Worm (Caenorhabditis elegans) whole organism, L2 larva: Measurements from ENCODE around the gene H21P03.10.

Experiments
- C34F6.9 ChIP-seq: fragments of 150-350 bp; optimal IDR thresholded peaks from 2 replicates; lab custom pipeline; 2014; ENCODE audit warnings: missing biosample characterization, missing genetic modification characterization
- F13H6.1 ChIP-seq: sonication (generic microtip); optimal IDR thresholded peaks from 2 replicates; lab custom pipeline; 2016; ENCODE audit warnings: missing genetic modification characterization, missing compliant biosample characterization
- R02D3.7 ChIP-seq: fragments of 150-350 bp; optimal IDR thresholded peaks from 2 replicates; lab custom pipeline; 2014; ENCODE audit warnings: missing biosample characterization, missing genetic modification characterization
- Y55F3AM.14 ChIP-seq: fragments of 200-800 bp; sonication (Bioruptor generic); optimal IDR thresholded peaks from 2 replicates; lab custom pipeline; 2018; ENCODE audit warnings: mild to moderate bottlenecking, missing genetic modification characterization, missing compliant biosample characterization
- ZK546.5 ChIP-seq: sonication (generic microtip); optimal IDR thresholded peaks from 2 replicates; lab custom pipeline; 2017; ENCODE audit warnings: missing biosample characterization, missing genetic modification characterization
- alr-1 ChIP-seq: fragments of 150-350 bp; optimal IDR thresholded peaks from 2 replicates; lab custom pipeline; 2014; ENCODE audit warnings: missing biosample characterization, missing genetic modification characterization
- aly-2 ChIP-seq: fragments of 150-350 bp; optimal IDR thresholded peaks from 2 replicates; lab custom pipeline; 2014; ENCODE audit warnings: missing biosample characterization, missing genetic modification characterization
- ama-1 ChIP-seq: fragments of 150-350 bp; optimal IDR thresholded peaks from 2 replicates; lab custom pipeline; 2018; ENCODE audit warnings: inconsistent platforms
- blmp-1 ChIP-seq: sonication (generic microtip); optimal IDR thresholded peaks from 2 replicates; lab custom pipeline; 2017; ENCODE audit warnings: missing genetic modification characterization, mild to moderate bottlenecking, missing compliant biosample characterization, antibody characterized with exemption, moderate library complexity; ENCODE audit not compliant: insufficient read depth
- ceh-16 ChIP-seq: fragments of 150-350 bp; optimal IDR thresholded peaks from 2 replicates; lab custom pipeline; 2014; ENCODE audit warnings: missing biosample characterization, missing genetic modification characterization
- ceh-82 ChIP-seq: fragments of 150-350 bp; optimal IDR thresholded peaks from 2 replicates; lab custom pipeline; 2014; ENCODE audit warnings: missing biosample characterization, missing genetic modification characterization
- crh-2 ChIP-seq: sonication (generic microtip); optimal IDR thresholded peaks from 2 replicates; lab custom pipeline; 2017; ENCODE audit warnings: missing biosample characterization, missing genetic modification characterization
- dmd-4 ChIP-seq: sonication (generic microtip); optimal IDR thresholded peaks from 2 replicates; lab custom pipeline; 2017; ENCODE audit warnings: missing biosample characterization, missing genetic modification characterization
- egl-27 ChIP-seq: sonication (generic microtip); optimal IDR thresholded peaks from 3 replicates; lab custom pipeline; 2017; ENCODE audit warnings: missing biosample characterization, missing genetic modification reagents, missing genetic modification characterization
- elt-1 ChIP-seq: fragments of 150-350 bp; optimal IDR thresholded peaks from 2 replicates; lab custom pipeline; 2014; ENCODE audit warnings: missing biosample characterization, missing genetic modification characterization
- elt-3 ChIP-seq: sonication (generic microtip); optimal IDR thresholded peaks from 2 replicates; lab custom pipeline; 2017; ENCODE audit warnings: missing biosample characterization, missing genetic modification characterization
- fos-1 ChIP-seq: fragments of 150-350 bp; optimal IDR thresholded peaks from 2 replicates; lab custom pipeline; 2014; ENCODE audit warnings: missing biosample characterization, missing genetic modification characterization
- gmeb-1 ChIP-seq: fragments of 150-350 bp; optimal IDR thresholded peaks from 2 replicates; lab custom pipeline; 2014; ENCODE audit warnings: missing biosample characterization, missing genetic modification characterization
- lin-11 ChIP-seq: fragments of 150-350 bp; sonication (generic microtip); optimal IDR thresholded peaks from 2 replicates; lab custom pipeline; 2014; ENCODE audit warnings: missing biosample characterization, missing genetic modification characterization, inconsistent platforms, mixed read lengths
- lin-13 ChIP-seq: fragments of 150-350 bp; optimal IDR thresholded peaks from 2 replicates; lab custom pipeline; 2014; ENCODE audit warnings: missing biosample characterization, missing genetic modification reagents, missing genetic modification characterization
- lin-39 ChIP-seq: fragments of 150-350 bp; optimal IDR thresholded peaks from 2 replicates; lab custom pipeline; 2014; ENCODE audit warnings: missing biosample characterization, missing genetic modification reagents, missing genetic modification characterization
- lsy-2 ChIP-seq, 2 experiments: fragments of 150-350 bp in 1 of 2; sonication (generic microtip) in 1 of 2; optimal IDR thresholded peaks; 2 replicates each; lab custom pipeline; 2014 to 2017; ENCODE audit warnings: missing biosample characterization in 2 of 2, missing genetic modification characterization in 2 of 2
- mab-5 ChIP-seq: fragments of 150-350 bp; optimal IDR thresholded peaks from 2 replicates; lab custom pipeline; 2014; ENCODE audit warnings: missing biosample characterization, missing genetic modification characterization
- mbf-1 ChIP-seq: sonication (generic microtip); optimal IDR thresholded peaks from 2 replicates; lab custom pipeline; 2017; ENCODE audit warnings: missing biosample characterization, missing genetic modification characterization
- mdl-1 ChIP-seq, 2 experiments: fragments of 150-350 bp in 1 of 2; sonication (generic microtip) in 1 of 2; optimal IDR thresholded peaks; 2 replicates each; lab custom pipeline; 2017; ENCODE audit warnings: missing biosample characterization in 2 of 2, missing genetic modification characterization in 2 of 2
- nhr-10 ChIP-seq: sonication (generic microtip); optimal IDR thresholded peaks from 2 replicates; lab custom pipeline; 2017; ENCODE audit warnings: missing biosample characterization, missing genetic modification characterization
- nhr-11 ChIP-seq: fragments of 150-350 bp; optimal IDR thresholded peaks from 2 replicates; lab custom pipeline; 2014; ENCODE audit warnings: missing biosample characterization, missing genetic modification characterization
- nhr-12 ChIP-seq: fragments of 150-350 bp; optimal IDR thresholded peaks from 2 replicates; lab custom pipeline; 2014; ENCODE audit warnings: missing biosample characterization, missing genetic modification characterization
- nhr-129 ChIP-seq: fragments of 150-350 bp; optimal IDR thresholded peaks from 2 replicates; lab custom pipeline; 2014; ENCODE audit warnings: missing biosample characterization, missing genetic modification characterization
- nhr-21 ChIP-seq: fragments of 150-350 bp; optimal IDR thresholded peaks from 2 replicates; lab custom pipeline; 2014; ENCODE audit warnings: missing biosample characterization, missing genetic modification characterization
- nhr-23 ChIP-seq: fragments of 150-350 bp; optimal IDR thresholded peaks from 2 replicates; lab custom pipeline; 2014; ENCODE audit warnings: missing biosample characterization, missing genetic modification reagents, missing genetic modification characterization
- nhr-237 ChIP-seq: fragments of 150-350 bp; optimal IDR thresholded peaks from 2 replicates; lab custom pipeline; 2014; ENCODE audit warnings: missing biosample characterization, missing genetic modification characterization
- nhr-25 ChIP-seq: fragments of 150-350 bp; sonication (generic microtip); optimal IDR thresholded peaks from 3 replicates; lab custom pipeline; 2014; ENCODE audit warnings: missing biosample characterization, missing genetic modification characterization
- nhr-6 ChIP-seq: fragments of 150-350 bp; optimal IDR thresholded peaks from 2 replicates; lab custom pipeline; 2014; ENCODE audit warnings: missing biosample characterization, missing genetic modification characterization
- nhr-77 ChIP-seq: fragments of 150-350 bp; optimal IDR thresholded peaks from 2 replicates; lab custom pipeline; 2014; ENCODE audit warnings: missing biosample characterization, missing genetic modification characterization
- peb-1 ChIP-seq: fragments of 150-350 bp; optimal IDR thresholded peaks from 2 replicates; lab custom pipeline; 2014; ENCODE audit warnings: missing biosample characterization, missing genetic modification characterization
- sem-4 ChIP-seq: fragments of 150-350 bp; optimal IDR thresholded peaks from 2 replicates; lab custom pipeline; 2014; ENCODE audit warnings: missing biosample characterization, missing genetic modification reagents, missing genetic modification characterization
- skn-1 ChIP-seq: sonication (generic microtip); optimal IDR thresholded peaks from 2 replicates; lab custom pipeline; 2017; ENCODE audit warnings: missing biosample characterization, missing genetic modification characterization
- sma-3 ChIP-seq: sonication (generic microtip); optimal IDR thresholded peaks from 2 replicates; lab custom pipeline; 2016; ENCODE audit warnings: missing genetic modification reagents, missing genetic modification characterization, missing compliant biosample characterization
- sma-9 ChIP-seq, 2 experiments: fragments of 150-350 bp in 1 of 2; sonication (generic microtip) in 1 of 2; optimal IDR thresholded peaks; 2 replicates each; lab custom pipeline; 2014 to 2016; ENCODE audit warnings: missing genetic modification characterization in 2 of 2, mild to moderate bottlenecking in 1 of 2, missing biosample characterization in 1 of 2, missing compliant biosample characterization in 1 of 2, missing genetic modification reagents in 1 of 2, moderate library complexity in 1 of 2
- snpc-4 ChIP-seq: fragments of 150-350 bp; optimal IDR thresholded peaks from 2 replicates; lab custom pipeline; 2014; ENCODE audit warnings: missing biosample characterization, missing genetic modification characterization
- unc-39 ChIP-seq: fragments of 150-350 bp; optimal IDR thresholded peaks from 2 replicates; lab custom pipeline; 2014; ENCODE audit warnings: missing biosample characterization, missing genetic modification characterization
- unc-55 ChIP-seq: fragments of 150-350 bp; sonication (generic microtip); optimal IDR thresholded peaks from 3 replicates; lab custom pipeline; 2014; ENCODE audit warnings: missing biosample characterization, missing genetic modification reagents, missing genetic modification characterization
- unc-62 ChIP-seq: fragments of 150-350 bp; optimal IDR thresholded peaks from 2 replicates; lab custom pipeline; 2014; ENCODE audit warnings: missing biosample characterization, missing genetic modification reagents, missing genetic modification characterization
- zag-1 ChIP-seq: fragments of 150-350 bp; optimal IDR thresholded peaks from 2 replicates; lab custom pipeline; 2014; ENCODE audit warnings: missing biosample characterization, missing genetic modification characterization
- ztf-1 ChIP-seq: fragments of 200-800 bp; sonication (Bioruptor generic); conservative IDR thresholded peaks from 2 replicates; pipeline ENCODE4 v1.3.6; 2022; ENCODE audit warnings: missing genetic modification characterization, missing compliant biosample characterization
- ztf-11 ChIP-seq: sonication (generic microtip); optimal IDR thresholded peaks from 2 replicates; lab custom pipeline; 2017; ENCODE audit warnings: missing biosample characterization, missing genetic modification characterization
- ztf-4 ChIP-seq: fragments of 150-350 bp; optimal IDR thresholded peaks from 2 replicates; lab custom pipeline; 2014; ENCODE audit warnings: missing biosample characterization, missing genetic modification characterization

H21P03.10 gene

DNA sequence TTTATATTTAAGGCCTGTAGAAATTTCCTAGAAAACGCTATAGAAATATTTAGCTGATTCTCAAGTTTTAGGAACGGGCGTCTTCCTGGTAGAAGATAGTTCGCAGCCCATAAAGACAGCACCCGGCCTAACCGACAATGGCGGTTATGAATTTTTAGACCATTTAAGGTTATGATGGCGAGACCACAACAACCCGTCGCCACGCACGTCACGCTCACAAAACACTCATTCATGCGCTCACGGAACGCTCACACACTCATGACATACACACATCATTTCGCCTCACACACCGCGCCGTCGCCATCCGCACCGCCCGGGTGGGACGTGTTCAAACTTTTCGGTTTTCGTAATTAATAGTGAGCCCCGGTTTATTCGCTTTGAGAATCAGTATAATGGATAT, 23.2 kb downstream of the H21P03.10 start:
- TF ChIP-seq aly-2 (tag; lab: Kevin White, UChicago) = no peak
- TF ChIP-seq dmd-4 = no peak
- no peak for TF ChIP-seq nhr-11 (tag; lab: Kevin White, UChicago)
- no peak for TF ChIP-seq ztf-11 (tag; lab: Kevin White, UChicago)
- TF ChIP-seq lin-39 (tag; lab: Kevin White, UChicago) = no peak
- TF ChIP-seq nhr-10 (tag; lab: Kevin White, UChicago) = no peak
- no peak for TF ChIP-seq F13H6.1 (tag; lab: Kevin White, UChicago)
- no peak for TF ChIP-seq C34F6.9
- TF ChIP-seq alr-1 = no peak
- TF ChIP-seq nhr-23 (tag; lab: Kevin White, UChicago) = no peak

- peak; percentile 18 for TF ChIP-seq nhr-25
- no peak for TF ChIP-seq mbf-1
- TF ChIP-seq lin-39 (tag; lab: Kevin White, UChicago) = no peak
- TF ChIP-seq gmeb-1 (tag; lab: Kevin White, UChicago) = no peak
- TF ChIP-seq aly-2 (tag; lab: Kevin White, UChicago) = no peak
- peak; percentile 37 for TF ChIP-seq sma-9 (GFP tag; optimal IDR thresholded peaks at IDR 0.05; lab: Kevin White, UChicago)
- no peak for TF ChIP-seq sma-9 (tag; optimal IDR thresholded peaks at IDR 0.05; lab: Kevin White, UChicago)
- no peak for TF ChIP-seq peb-1 (tag; lab: Kevin White, UChicago)
- TF ChIP-seq egl-27 = peak; percentile 1
- TF ChIP-seq nhr-237 (tag; lab: Kevin White, UChicago) = no peak
- TF ChIP-seq ZK546.5 (tag; lab: Kevin White, UChicago) = no peak
- TF ChIP-seq nhr-129 (tag; lab: Kevin White, UChicago) = peak; percentile 82
- TF ChIP-seq ztf-11 (tag; lab: Kevin White, UChicago) = no peak
- TF ChIP-seq mab-5 = peak; percentile 53
- peak in 1 of 2 experiments; percentile 29 for TF ChIP-seq mdl-1 (tag; optimal IDR thresholded peaks at IDR 0.05; lab: Kevin White, UChicago)
- TF ChIP-seq nhr-11 (tag; lab: Kevin White, UChicago) = no peak
- no peak for TF ChIP-seq unc-39 (tag; lab: Kevin White, UChicago)
- TF ChIP-seq unc-55 (GFP tag; lab: Kevin White, UChicago) = peak; percentile 80
- TF ChIP-seq snpc-4 (tag; lab: Kevin White, UChicago) = peak; percentile 69
- TF ChIP-seq lsy-2 (tag; optimal IDR thresholded peaks at IDR 0.05; lab: Kevin White, UChicago) = peak; percentile 27 to 75
- no peak for TF ChIP-seq skn-1
- no peak for TF ChIP-seq unc-62 (GFP tag; lab: Kevin White, UChicago)
- TF ChIP-seq sem-4 (tag; lab: Kevin White, UChicago) = peak; percentile 74
- no peak for TF ChIP-seq elt-3
- TF ChIP-seq ama-1 (lab: Kevin White, UChicago) = peak; percentile 26
- peak; percentile 57 for TF ChIP-seq crh-2 (tag; lab: Kevin White, UChicago)
- peak; percentile 30 for TF ChIP-seq nhr-21
- TF ChIP-seq ztf-4 (tag; lab: Kevin White, UChicago) = peak; percentile 13
- TF ChIP-seq blmp-1 (tag; lab: Kevin White, UChicago) = no peak
- TF ChIP-seq nhr-6 (tag; lab: Kevin White, UChicago) = no peak
- no peak for TF ChIP-seq ceh-16
- TF ChIP-seq C34F6.9 = peak; percentile 77
- TF ChIP-seq R02D3.7 (tag; lab: Kevin White, UChicago) = no peak
- no peak for TF ChIP-seq dmd-4
- no peak for TF ChIP-seq nhr-77 (tag; lab: Kevin White, UChicago)
- no peak for TF ChIP-seq nhr-23 (tag; lab: Kevin White, UChicago)
- no peak for TF ChIP-seq elt-1 (tag; lab: Kevin White, UChicago)
- TF ChIP-seq ceh-82 (tag; lab: Kevin White, UChicago) = peak; percentile 61
- peak; percentile 8 for TF ChIP-seq sma-3 (GFP tag; lab: Kevin White, UChicago)
- TF ChIP-seq nhr-12 (tag; lab: Kevin White, UChicago) = no peak
- peak; percentile 67 for TF ChIP-seq zag-1 (tag; lab: Kevin White, UChicago)
- no peak for TF ChIP-seq alr-1
- peak; percentile 73 for TF ChIP-seq lin-13 (GFP tag; lab: Kevin White, UChicago)
- peak; percentile 74 for TF ChIP-seq lin-11 (tag; lab: Kevin White, UChicago)
- peak; percentile 64 for TF ChIP-seq F13H6.1 (tag; lab: Kevin White, UChicago)
- TF ChIP-seq ztf-1 (GFP tag; lab: Robert Waterston, UW) = no peak
- no peak for TF ChIP-seq nhr-10 (tag; lab: Kevin White, UChicago)
- no peak for TF ChIP-seq Y55F3AM.14 (GFP tag; lab: Kevin White, UChicago)
- no peak for TF ChIP-seq fos-1 (tag; lab: Kevin White, UChicago)
- TF ChIP-seq, all 48 proteins: peak for 21
Measured at ce11 chrIV:11524241-11524692, 23.7 kb downstream of the H21P03.10 start, which contains the start of gene mep-1. TSS of gene mep-1 (plus strand) at chrIV:11524642.
